Worm (Caenorhabditis elegans): ENCODE results near the gene flp-20.

Gene flp-20

DNA sequence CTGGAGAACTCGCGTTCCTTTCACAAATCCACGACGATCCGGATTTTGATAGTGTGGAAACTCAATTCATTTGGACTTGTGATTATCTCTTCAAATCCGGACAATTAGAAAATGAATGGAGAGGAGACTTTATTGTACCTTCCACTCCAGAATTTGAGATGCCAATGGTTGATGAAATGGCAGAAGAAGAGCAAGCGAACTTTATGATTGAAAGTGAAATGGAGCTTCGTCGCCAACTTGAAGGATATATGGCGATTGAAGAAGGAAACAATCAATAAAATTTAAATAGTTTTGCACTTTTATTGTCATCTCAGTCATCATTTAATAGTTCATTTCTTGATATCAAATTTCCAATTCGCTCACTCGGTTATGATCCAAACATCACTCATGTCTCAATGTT, 39.0 kb upstream of the flp-20 start:
- TF ChIP-seq aly-2 (tag; optimal IDR thresholded peaks at IDR 0.05) (no peak), hmg-11 (tag; optimal IDR thresholded peaks at IDR 0.05) (no peak), nhr-28 (tag; optimal IDR thresholded peaks at IDR 0.05) (no peak), ama-1 (optimal IDR thresholded peaks at IDR 0.05) (no peak), snpc-4 (tag; optimal IDR thresholded peaks at IDR 0.05) (no peak), nhr-12 (tag; optimal IDR thresholded peaks at IDR 0.05) (no peak), daf-12 (tag; optimal IDR thresholded peaks at IDR 0.05) (no peak), ztf-4 (tag; optimal IDR thresholded peaks at IDR 0.05) (no peak), pqm-1 (tag; optimal IDR thresholded peaks at IDR 0.05) (no peak), lsy-12 (tag; optimal IDR thresholded peaks at IDR 0.05) (no peak), ceh-28 (tag; optimal IDR thresholded peaks at IDR 0.05) (no peak), elt-3 (tag; optimal IDR thresholded peaks at IDR 0.05) (no peak), ZK546.5 (tag; optimal IDR thresholded peaks at IDR 0.05) (no peak), lin-39 (tag; optimal IDR thresholded peaks at IDR 0.05) (no peak)

DNA sequence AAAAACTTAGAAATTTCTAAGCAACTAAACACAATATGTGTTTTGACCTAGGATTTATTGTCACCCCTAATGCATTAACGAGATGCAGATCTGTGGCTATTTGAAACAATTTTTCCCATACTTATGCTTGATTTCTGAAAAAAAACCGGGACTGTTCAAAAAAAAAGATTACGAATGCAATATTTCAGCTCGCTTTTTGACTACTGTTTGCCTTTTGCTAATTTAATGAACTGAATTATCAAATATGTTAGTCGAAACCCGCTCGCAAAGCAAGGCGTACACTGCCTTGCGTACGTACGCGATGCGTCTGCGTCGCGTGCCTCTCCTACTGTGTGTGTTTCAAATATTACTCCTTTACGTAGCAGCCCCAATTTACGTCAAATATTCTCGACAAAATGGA, 37.3 kb upstream of the flp-20 start, which contains the start of gene C23F12.4:
Gene C23F12.4, plus strand, starts transcription at position 301 of the 400 bp plus-strand sequence.
- no peak for TF ChIP-seq ztf-11 (tag; optimal IDR thresholded peaks at IDR 0.05)
- no peak for TF ChIP-seq lsy-12 (tag; optimal IDR thresholded peaks at IDR 0.05)
- TF ChIP-seq tbx-2 (tag; optimal IDR thresholded peaks at IDR 0.05): no peak
- TF ChIP-seq zag-1 (tag; optimal IDR thresholded peaks at IDR 0.05): no peak
- no peak for TF ChIP-seq nhr-237 (tag; optimal IDR thresholded peaks at IDR 0.05)
- TF ChIP-seq nhr-23 (tag; optimal IDR thresholded peaks at IDR 0.05): no peak
- TF ChIP-seq ceh-9 (tag; optimal IDR thresholded peaks at IDR 0.05): no peak
- no peak for TF ChIP-seq mml-1 (tag; optimal IDR thresholded peaks at IDR 0.05)
- TF ChIP-seq nhr-25 (tag; optimal IDR thresholded peaks at IDR 0.05): no peak
- no peak for TF ChIP-seq aly-2 (tag; optimal IDR thresholded peaks at IDR 0.05)
- TF ChIP-seq nhr-11 (tag; optimal IDR thresholded peaks at IDR 0.05): no peak
- TF ChIP-seq nhr-67 (tag; optimal IDR thresholded peaks at IDR 0.05): no peak
- TF ChIP-seq elt-2 (tag; optimal IDR thresholded peaks at IDR 0.05): no peak
- no peak for TF ChIP-seq pha-4 (tag; optimal IDR thresholded peaks at IDR 0.05)
- no peak for TF ChIP-seq fkh-2 (tag; optimal IDR thresholded peaks at IDR 0.05)
- TF ChIP-seq nhr-76 (tag; optimal IDR thresholded peaks at IDR 0.05): no peak
- TF ChIP-seq snpc-4 (tag; optimal IDR thresholded peaks at IDR 0.05): no peak

DNA sequence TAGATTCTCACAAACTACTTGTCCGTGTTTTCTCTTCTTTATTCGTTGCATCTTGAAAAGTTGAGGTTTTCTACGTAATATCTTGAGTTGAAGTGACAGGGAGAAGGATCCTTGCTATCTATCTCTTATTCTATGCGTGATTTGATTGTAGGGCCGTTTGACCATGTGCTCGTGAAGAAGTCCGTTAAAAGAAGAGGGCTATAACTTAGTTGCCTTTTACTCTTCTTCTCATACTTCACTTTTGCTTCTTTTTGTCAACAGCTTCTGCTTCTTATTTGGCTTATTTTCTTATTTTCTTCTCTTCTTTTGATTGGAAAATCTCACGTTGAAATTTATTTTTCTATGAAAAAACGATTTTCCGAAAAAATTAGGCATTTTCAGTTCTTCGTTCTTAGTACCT, 24.0 kb upstream of the flp-20 start:
- TF ChIP-seq zag-1 (tag; optimal IDR thresholded peaks at IDR 0.05) (no peak), egl-27 (tag; optimal IDR thresholded peaks at IDR 0.05) (no peak), R02D3.7 (tag; optimal IDR thresholded peaks at IDR 0.05) (no peak), fkh-10 (GFP tag; optimal IDR thresholded peaks at IDR 0.05) (peak; percentile 39)

DNA sequence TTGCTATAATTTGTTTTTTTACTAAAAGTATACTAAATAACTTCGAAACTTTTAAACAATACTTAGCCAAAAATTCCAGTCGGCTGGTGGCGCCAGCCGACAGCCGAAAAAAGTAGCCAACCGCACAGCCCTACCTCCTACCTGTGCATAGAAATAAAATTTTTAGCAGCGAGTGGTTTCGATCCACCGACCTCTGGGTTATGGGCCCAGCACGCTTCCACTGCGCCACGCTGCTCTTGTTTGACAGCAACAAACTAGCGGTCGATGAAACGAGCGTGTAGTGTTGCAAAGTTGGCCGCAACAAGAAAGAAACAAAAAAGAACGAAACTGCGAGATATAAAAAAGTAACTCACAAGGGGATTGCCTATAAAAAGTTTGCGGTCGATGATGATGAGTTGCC, 23.3 kb upstream of the flp-20 start:
- peak; percentile 35 for TF ChIP-seq lin-39 (tag; optimal IDR thresholded peaks at IDR 0.05)
- peak; percentile 30 for TF ChIP-seq jun-1 (tag; optimal IDR thresholded peaks at IDR 0.05)
- no peak for TF ChIP-seq zag-1 (tag; optimal IDR thresholded peaks at IDR 0.05)
- TF ChIP-seq hmg-11 (tag; optimal IDR thresholded peaks at IDR 0.05): peak; percentile 53
- TF ChIP-seq eor-1 (tag; optimal IDR thresholded peaks at IDR 0.05): no peak
- TF ChIP-seq skn-1 (tag; optimal IDR thresholded peaks at IDR 0.05): peak; percentile 8
- TF ChIP-seq ceh-82 (tag; optimal IDR thresholded peaks at IDR 0.05): no peak
- peak; percentile 33 for TF ChIP-seq nfya-1 (tag; optimal IDR thresholded peaks at IDR 0.05; ENCODE audit: insufficient read depth)
- no peak for TF ChIP-seq nhr-11 (tag; optimal IDR thresholded peaks at IDR 0.05)
- no peak for TF ChIP-seq nhr-77 (tag; optimal IDR thresholded peaks at IDR 0.05)
- TF ChIP-seq tbx-2 (tag; optimal IDR thresholded peaks at IDR 0.05): peak; percentile 35
- TF ChIP-seq nhr-43 (tag; optimal IDR thresholded peaks at IDR 0.05; ENCODE audit: poor library complexity, severe bottlenecking): no peak
- no peak for TF ChIP-seq R02D3.7 (tag; optimal IDR thresholded peaks at IDR 0.05)
- TF ChIP-seq ZK546.5 (tag; optimal IDR thresholded peaks at IDR 0.05): no peak
- TF ChIP-seq lsy-12 (tag; optimal IDR thresholded peaks at IDR 0.05): peak; percentile 68
- peak; percentile 41 for TF ChIP-seq elt-2 (tag; optimal IDR thresholded peaks at IDR 0.05)
- peak; percentile 53 for TF ChIP-seq pha-4 (tag; optimal IDR thresholded peaks at IDR 0.05)
